Worm (Caenorhabditis elegans): ENCODE measurements around the gene M03F8.7.

Gene M03F8.7

ce11 chrV:5899940-5900339 is 36.8 kb upstream of the M03F8.7 start, which contains the start of gene srd-16:
TSS of gene srd-16 (minus strand) at chrV:5900040.
- TF ChIP-seq elt-3 (tag; optimal IDR thresholded peaks at IDR 0.05) (no peak), nhr-90 (tag; optimal IDR thresholded peaks at IDR 0.05; ENCODE audit: poor library complexity) (no peak), grh-1 (GFP tag; IDR thresholded peaks at IDR 0.05) (no peak), nhr-84 (tag; optimal IDR thresholded peaks at IDR 0.05) (no peak), ets-5 (GFP tag; IDR thresholded peaks at IDR 0.05) (no peak), ztf-11 (tag; optimal IDR thresholded peaks at IDR 0.05) (no peak), unc-130 (tag; optimal IDR thresholded peaks at IDR 0.05) (no peak), sptf-1 (tag; optimal IDR thresholded peaks at IDR 0.05) (no peak), efl-1 (optimal IDR thresholded peaks at IDR 0.05) (no peak), efl-1 (GFP tag; optimal IDR thresholded peaks at IDR 0.05 in 1 of 2) (no peak), unc-86 (tag; optimal IDR thresholded peaks at IDR 0.05) (no peak), ceh-63 (GFP tag; optimal IDR thresholded peaks at IDR 0.05) (no peak), lsy-2 (tag; optimal IDR thresholded peaks at IDR 0.05) (no peak), fkh-8 (tag; optimal IDR thresholded peaks at IDR 0.05) (no peak), snu-23 (GFP tag; optimal IDR thresholded peaks at IDR 0.05) (no peak), mdl-1 (tag; optimal IDR thresholded peaks at IDR 0.05) (no peak), sox-4 (tag; optimal IDR thresholded peaks at IDR 0.05) (no peak), fkh-4 (tag; optimal IDR thresholded peaks at IDR 0.05; ENCODE audit: borderline replicate concordance) (no peak), ceh-8 (GFP tag; optimal IDR thresholded peaks at IDR 0.05) (no peak), nhr-76 (tag; optimal IDR thresholded peaks at IDR 0.05) (no peak), ama-1 (optimal IDR thresholded peaks at IDR 0.05) (no peak)

- no peak for TF ChIP-seq ztf-4 (tag; optimal IDR thresholded peaks at IDR 0.05)
- no peak for TF ChIP-seq ceh-90 (tag; optimal IDR thresholded peaks at IDR 0.05)
- TF ChIP-seq xbp-1 (tag; optimal IDR thresholded peaks at IDR 0.05) = no peak
- no peak for TF ChIP-seq fkh-10 (GFP tag; optimal IDR thresholded peaks at IDR 0.05)
- TF ChIP-seq ceh-8 (GFP tag; optimal IDR thresholded peaks at IDR 0.05) = no peak
- TF ChIP-seq nhr-19 (GFP tag; conservative IDR thresholded peaks at IDR 0.05) = no peak
- no peak for TF ChIP-seq mep-1 (tag; optimal IDR thresholded peaks at IDR 0.05)
- TF ChIP-seq zag-1 (tag; optimal IDR thresholded peaks at IDR 0.05) = no peak
- TF ChIP-seq grh-1 (GFP tag; IDR thresholded peaks at IDR 0.05) = no peak
- no peak for TF ChIP-seq nhr-237 (tag; optimal IDR thresholded peaks at IDR 0.05)
- no peak for TF ChIP-seq elt-2 (tag; optimal IDR thresholded peaks at IDR 0.05)
- TF ChIP-seq C16A3.4 (tag; optimal IDR thresholded peaks at IDR 0.05) = no peak
- no peak for TF ChIP-seq dsc-1 (tag; optimal IDR thresholded peaks at IDR 0.05)
- no peak for TF ChIP-seq mdl-1 (tag; optimal IDR thresholded peaks at IDR 0.05)
- no peak for TF ChIP-seq tlp-1 (tag; optimal IDR thresholded peaks at IDR 0.05)
- TF ChIP-seq swsn-7 (tag; optimal IDR thresholded peaks at IDR 0.05) = no peak
- TF ChIP-seq snpc-4 (tag; optimal IDR thresholded peaks at IDR 0.05) = no peak
These were observed 34.9 kb upstream of the M03F8.7 start, which contains the start of gene C04E6.5 for ce11 chrV:5901833-5902232. TSS of gene C04E6.5 (plus strand) at chrV:5902133.

ce11 chrV:5906252-5906651 is 30.5 kb upstream of the M03F8.7 start, which contains the start of gene srd-15:
TSS of gene srd-15 (minus strand) at chrV:5906352.
- TF ChIP-seq unc-62 (GFP tag; optimal IDR thresholded peaks at IDR 0.05) (no peak), hlh-17 (GFP tag; optimal IDR thresholded peaks at IDR 0.05; ENCODE audit: borderline replicate concordance) (no peak), jun-1 (tag; optimal IDR thresholded peaks at IDR 0.05) (no peak), skn-1 (tag; optimal IDR thresholded peaks at IDR 0.05) (no peak), tlp-1 (tag; optimal IDR thresholded peaks at IDR 0.05) (no peak), C16A3.4 (tag; optimal IDR thresholded peaks at IDR 0.05) (no peak), fos-1 (tag; optimal IDR thresholded peaks at IDR 0.05) (no peak), sox-4 (tag; optimal IDR thresholded peaks at IDR 0.05) (no peak), hlh-4 (tag; optimal IDR thresholded peaks at IDR 0.05) (no peak), nhr-77 (tag; optimal IDR thresholded peaks at IDR 0.05) (no peak)
